Fruit fly (Drosophila melanogaster): Measurements from ENCODE around the gene CG13894.

DNA sequence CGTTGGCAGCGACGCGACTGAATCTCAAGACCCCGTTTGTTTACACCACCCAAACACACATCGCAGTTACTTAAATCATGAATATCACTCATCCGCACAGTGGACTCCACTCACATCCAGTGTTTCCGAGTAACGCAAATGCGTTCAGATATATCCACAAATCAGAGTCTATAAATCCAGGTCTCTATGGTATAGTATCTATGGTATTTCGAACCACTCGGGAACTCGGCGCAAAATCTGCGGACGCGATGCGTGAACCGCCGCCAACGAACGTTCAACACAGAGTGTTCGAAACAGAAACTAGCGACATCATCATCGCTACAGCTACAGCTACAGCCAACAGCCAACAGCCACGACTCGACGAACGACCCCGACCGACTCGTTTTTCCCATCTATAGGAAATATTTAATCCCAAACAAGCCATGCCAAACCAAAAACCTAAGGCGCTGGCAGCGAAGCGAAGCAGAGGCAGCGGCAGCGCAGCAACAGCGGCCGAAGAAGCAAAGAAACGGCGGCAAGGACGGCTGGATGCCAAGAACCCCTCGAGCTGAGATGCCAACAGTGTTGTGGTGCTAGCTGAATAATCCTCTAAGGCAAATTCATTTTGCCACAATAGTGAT is at the start of gene CG13894:
- TF ChIP-seq CG8478 (optimal IDR thresholded peaks at IDR 0.05) (no peak), CTCF (optimal IDR thresholded peaks at IDR 0.05) (peak in 1 of 2 experiments; percentile 0)
